Worm (Caenorhabditis elegans) whole organism, L4/young adult: ENCODE data around the gene clec-27.

ENCODE experiments used
- W03F9.2 ChIP-seq: fragments of 150-350 bp; optimal IDR thresholded peaks from 2 replicates; lab custom pipeline; 2014; ENCODE audit warnings: missing biosample characterization, missing genetic modification characterization
- dao-5 ChIP-seq: sonication (generic microtip); optimal IDR thresholded peaks from 2 replicates; lab custom pipeline; 2016; ENCODE audit warnings: missing genotype, missing genetic modification characterization, moderate library complexity, missing compliant biosample characterization
- him-1 ChIP-seq: sonication (generic microtip); optimal IDR thresholded peaks from 2 replicates; lab custom pipeline; 2016; ENCODE audit warnings: missing genotype, missing genetic modification reagents, missing genetic modification characterization, missing compliant biosample characterization

DNA sequence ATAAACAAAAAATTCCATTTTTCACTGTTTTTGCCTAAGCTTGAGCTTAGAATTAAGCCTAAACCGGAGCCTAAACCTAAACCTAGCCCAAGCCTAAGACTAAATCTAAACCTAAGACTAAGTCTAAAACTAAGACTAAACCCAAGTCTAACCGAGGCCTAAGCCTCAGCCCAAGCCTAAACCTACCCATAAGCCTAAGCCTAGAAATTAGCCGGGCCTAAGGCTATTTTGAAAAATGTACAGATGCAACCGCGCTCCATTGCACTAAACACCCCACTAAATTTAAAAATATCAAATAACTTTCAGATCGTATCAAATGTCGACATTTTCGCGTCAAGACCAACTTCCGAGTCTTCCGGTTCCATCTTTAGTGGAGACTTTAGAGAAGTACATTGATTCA is 39.2 kb upstream of the clec-27 start, which contains the start of gene T20B3.1:
- no peak for TF ChIP-seq dao-5 (tag; lab: Kevin White, UChicago)
- no peak for TF ChIP-seq W03F9.2 (tag; lab: Kevin White, UChicago)
- no peak for TF ChIP-seq him-1
